Fruit fly (Drosophila melanogaster) whole organism, embryonic: ENCODE data around the gene Prx2.
A peak's percentile ranks its signal among the peaks of the same experiment; 100 is the strongest.

Source experiments
- Asciz ChIP-seq: fragments of 200-800 bp; sonication (Bioruptor generic); optimal IDR thresholded peaks from 2 replicates; lab custom pipeline; 2017; ENCODE audit warnings: missing biosample characterization, mild to moderate bottlenecking, missing genetic modification characterization, missing genetic modification reagents
- Blimp-1 ChIP-seq: fragments of 200-800 bp; sonication (Bioruptor generic); optimal IDR thresholded peaks from 3 replicates; lab custom pipeline; 2018; ENCODE audit warnings: missing biosample characterization, missing genetic modification characterization, mild to moderate bottlenecking, moderate library complexity, missing genetic modification reagents
- CG10366 ChIP-seq: fragments of 200-800 bp; sonication (Bioruptor generic); IDR thresholded peaks from 2 replicates; pipeline ENCODE4 v1.3.6; 2022; ENCODE audit warnings: missing biosample characterization, missing genetic modification characterization
- CG11398 ChIP-seq: fragments of 200-800 bp; sonication (Bioruptor generic); optimal IDR thresholded peaks from 2 replicates; lab custom pipeline; 2016; ENCODE audit warnings: missing biosample characterization, missing genetic modification characterization
- CG11695 ChIP-seq: fragments of 200-800 bp; sonication (Bioruptor generic); IDR thresholded peaks from 3 replicates; pipeline ENCODE4 v1.3.6; 2022; ENCODE audit warnings: missing biosample characterization, missing genetic modification characterization
- CG13894 ChIP-seq: fragments of 200-800 bp; sonication (Bioruptor generic); optimal IDR thresholded peaks from 3 replicates; lab custom pipeline; 2018; ENCODE audit warnings: missing biosample characterization, mild to moderate bottlenecking, missing genetic modification characterization, moderate library complexity
- CG15073 ChIP-seq: fragments of 200-800 bp; sonication (Bioruptor generic); optimal IDR thresholded peaks from 2 replicates; lab custom pipeline; 2016; ENCODE audit warnings: missing biosample characterization, missing genetic modification characterization
- CG16863 ChIP-seq: fragments of 200-800 bp; sonication (Bioruptor generic); optimal IDR thresholded peaks from 3 replicates; lab custom pipeline; 2016; ENCODE audit warnings: missing biosample characterization, missing genetic modification characterization
- CG17328 ChIP-seq: fragments of 200-800 bp; sonication (Bioruptor generic); IDR thresholded peaks from 2 replicates; pipeline ENCODE4 v1.3.6; 2022; ENCODE audit warnings: missing biosample characterization, missing genetic modification characterization
- CG17359 ChIP-seq: fragments of 200-800 bp; sonication (Bioruptor generic); optimal IDR thresholded peaks from 3 replicates; lab custom pipeline; 2018; ENCODE audit warnings: missing biosample characterization, mild to moderate bottlenecking, missing genetic modification characterization, moderate library complexity
- CG18599 ChIP-seq: fragments of 200-800 bp; sonication (Bioruptor generic); optimal IDR thresholded peaks from 3 replicates; lab custom pipeline; 2017; ENCODE audit warnings: missing biosample characterization, missing genetic modification characterization, mild to moderate bottlenecking, moderate library complexity, missing genetic modification reagents
- CG2116 ChIP-seq: fragments of 200-800 bp; sonication (Bioruptor generic); optimal IDR thresholded peaks from 3 replicates; lab custom pipeline; 2018; ENCODE audit warnings: missing biosample characterization, mild to moderate bottlenecking, missing genetic modification characterization
- CG2120 ChIP-seq: fragments of 200-800 bp; sonication (Bioruptor generic); optimal IDR thresholded peaks from 3 replicates; lab custom pipeline; 2016; ENCODE audit warnings: missing biosample characterization, missing genetic modification characterization
- CG2199 ChIP-seq: fragments of 200-800 bp; sonication (Bioruptor generic); IDR thresholded peaks from 3 replicates; pipeline ENCODE4 v1.3.6; 2022; ENCODE audit warnings: missing biosample characterization, missing genetic modification characterization
- CG31388 ChIP-seq: fragments of 200-800 bp; sonication (Bioruptor generic); optimal IDR thresholded peaks from 2 replicates; lab custom pipeline; 2016; ENCODE audit warnings: missing biosample characterization, missing genetic modification characterization
- CG3163 ChIP-seq: fragments of 200-800 bp; sonication (Bioruptor generic); optimal IDR thresholded peaks from 3 replicates; lab custom pipeline; 2016; ENCODE audit warnings: missing biosample characterization, missing genetic modification characterization
- CG4328 ChIP-seq: fragments of 200-800 bp; sonication (Bioruptor generic); optimal IDR thresholded peaks from 3 replicates; lab custom pipeline; 2017; ENCODE audit warnings: missing biosample characterization, missing genetic modification reagents, missing genetic modification characterization
- CG7357 ChIP-seq: fragments of 200-800 bp; sonication (Bioruptor generic); IDR thresholded peaks from 3 replicates; pipeline ENCODE4 v1.3.6; 2022; ENCODE audit warnings: missing biosample characterization, missing genetic modification characterization
- CG7963 ChIP-seq: fragments of 200-800 bp; sonication (Bioruptor generic); IDR thresholded peaks from 3 replicates; pipeline ENCODE4 v1.3.6; 2022; ENCODE audit warnings: missing biosample characterization, missing genetic modification characterization; ENCODE audit not compliant: partially characterized antibody
- CG9215 ChIP-seq: fragments of 200-800 bp; sonication (Bioruptor generic); IDR thresholded peaks from 2 replicates; pipeline ENCODE4 v1.3.6; 2022; ENCODE audit warnings: missing biosample characterization, missing genetic modification characterization
- CG9817 ChIP-seq: fragments of 200-800 bp; sonication (Bioruptor generic); optimal IDR thresholded peaks from 2 replicates; lab custom pipeline; 2018; ENCODE audit warnings: missing biosample characterization, mild to moderate bottlenecking, missing genetic modification characterization, moderate library complexity
- Dek ChIP-seq: fragments of 200-800 bp; sonication (Bioruptor generic); optimal IDR thresholded peaks from 3 replicates; lab custom pipeline; 2019; ENCODE audit warnings: missing biosample characterization, mild to moderate bottlenecking, missing genetic modification characterization, moderate library complexity
- Ets65A ChIP-seq: fragments of 200-800 bp; sonication (Bioruptor generic); peaks from one replicate; lab custom pipeline; 2016; ENCODE audit warnings: missing biosample characterization, missing genetic modification characterization
- Hmr ChIP-seq: fragments of 200-800 bp; sonication (Bioruptor generic); optimal IDR thresholded peaks from 3 replicates; lab custom pipeline; 2017; ENCODE audit warnings: mild to moderate bottlenecking, missing biosample characterization, missing genetic modification reagents, missing genetic modification characterization
- Hr78 ChIP-seq, 2 experiments: fragments of 200-800 bp in 1 of 2; fragments of >200 bp in 1 of 2; sonication (Bioruptor generic) in 1 of 2; optimal IDR thresholded peaks; 2 replicates each; lab custom pipeline; 2017 to 2019; ENCODE audit warnings: missing biosample characterization in 2 of 2, missing genetic modification characterization in 2 of 2, mild to moderate bottlenecking in 1 of 2, moderate library complexity in 1 of 2
- Med ChIP-seq: fragments of 200-800 bp; sonication (Bioruptor generic); peaks from one replicate; lab custom pipeline; 2016; ENCODE audit warnings: missing biosample characterization, missing genetic modification characterization, mild to moderate bottlenecking, inconsistent platforms, moderate library complexity
- Meics ChIP-seq: fragments of 200-800 bp; sonication (Bioruptor generic); optimal IDR thresholded peaks from 2 replicates; lab custom pipeline; 2017; ENCODE audit warnings: missing biosample characterization, mild to moderate bottlenecking, missing genetic modification characterization
- Nf-YC ChIP-seq: fragments of 200-800 bp; optimal IDR thresholded peaks from 3 replicates; lab custom pipeline; 2019; ENCODE audit warnings: missing biosample characterization, mild to moderate bottlenecking, missing genetic modification characterization, moderate library complexity
- Sry-δ ChIP-seq: fragments of 200-800 bp; sonication (Bioruptor generic); optimal IDR thresholded peaks from 2 replicates; lab custom pipeline; 2016; ENCODE audit warnings: missing biosample characterization, missing genetic modification characterization
- abd-A ChIP-seq: fragments of 200-800 bp; sonication (Bioruptor generic); optimal IDR thresholded peaks from 3 replicates; lab custom pipeline; 2019; ENCODE audit warnings: missing biosample characterization, mild to moderate bottlenecking, missing genetic modification characterization, moderate library complexity
- ap ChIP-seq: fragments of 200-800 bp; sonication (Bioruptor generic); IDR thresholded peaks from 2 replicates; pipeline ENCODE4 v1.3.6; 2022; ENCODE audit warnings: missing biosample characterization, missing genetic modification characterization
- bigmax ChIP-seq: fragments of 200-800 bp; sonication (Bioruptor generic); optimal IDR thresholded peaks from 2 replicates; lab custom pipeline; 2018; ENCODE audit warnings: missing biosample characterization, mild to moderate bottlenecking, missing genetic modification characterization
- dmrt11E ChIP-seq: fragments of 200-800 bp; sonication (Bioruptor generic); optimal IDR thresholded peaks from 3 replicates; lab custom pipeline; 2018; ENCODE audit warnings: missing biosample characterization, mild to moderate bottlenecking, missing genetic modification characterization, moderate library complexity
- emc ChIP-seq: fragments of 200-800 bp; sonication (Bioruptor generic); optimal IDR thresholded peaks from 2 replicates; lab custom pipeline; 2016; ENCODE audit warnings: missing biosample characterization, missing genetic modification characterization
- esg ChIP-seq: fragments of 200-800 bp; sonication (Bioruptor generic); conservative IDR thresholded peaks from 2 replicates; pipeline ENCODE4 v1.3.6; 2022; ENCODE audit warnings: missing biosample characterization, missing genetic modification characterization
- exex ChIP-seq: fragments of 200-800 bp; sonication (Bioruptor generic); optimal IDR thresholded peaks from 4 replicates; lab custom pipeline; 2018; ENCODE audit warnings: missing biosample characterization, mild to moderate bottlenecking, missing genetic modification characterization, moderate library complexity
- inv ChIP-seq: fragments of 200-800 bp; sonication (Bioruptor generic); IDR thresholded peaks from 2 replicates; pipeline ENCODE4 v1.3.6; 2022; ENCODE audit warnings: missing biosample characterization, missing genetic modification characterization; ENCODE audit not compliant: partially characterized antibody
- ken ChIP-seq: fragments of 200-800 bp; sonication (Bioruptor generic); IDR thresholded peaks from 3 replicates; pipeline ENCODE4 v1.3.6; 2022; ENCODE audit warnings: missing biosample characterization, missing genetic modification characterization
- lbe ChIP-seq: fragments of 200-800 bp; sonication (Bioruptor generic); optimal IDR thresholded peaks from 2 replicates; lab custom pipeline; 2016; ENCODE audit warnings: missing biosample characterization, mild to moderate bottlenecking, missing genetic modification characterization
- nerfin-2 ChIP-seq: fragments of 200-800 bp; sonication (Bioruptor generic); IDR thresholded peaks from 2 replicates; pipeline ENCODE4 v1.3.6; 2022; ENCODE audit warnings: missing biosample characterization, missing genetic modification characterization; ENCODE audit not compliant: partially characterized antibody
- pan ChIP-seq, 4 experiments: fragments of >200 bp in 3 of 4; fragments of 200-800 bp in 1 of 4; sonication (Bioruptor generic) in 1 of 4; optimal IDR thresholded peaks in 3 of 4; IDR thresholded peaks in 1 of 4; 2 replicates each; pipeline versions ENCODE4 v1.3.6 to Lab custom; 2017 to 2022; ENCODE audit warnings: missing biosample characterization in 2 of 4, missing genetic modification characterization in 2 of 4, mixed read lengths in 1 of 4
- psq ChIP-seq: fragments of 200-800 bp; sonication (Bioruptor generic); optimal IDR thresholded peaks from 2 replicates; lab custom pipeline; 2017; ENCODE audit warnings: missing biosample characterization, missing genetic modification characterization
- pum ChIP-seq: fragments of 200-800 bp; sonication (Bioruptor generic); optimal IDR thresholded peaks from 2 replicates; lab custom pipeline; 2016; ENCODE audit warnings: missing biosample characterization, missing genetic modification characterization
- ro ChIP-seq: fragments of 200-800 bp; sonication (Bioruptor generic); IDR thresholded peaks from 2 replicates; pipeline ENCODE4 v1.3.6; 2022; ENCODE audit warnings: missing biosample characterization, missing genetic modification characterization
- sens ChIP-seq: fragments of 200-800 bp; sonication (Bioruptor generic); peaks from one replicate; lab custom pipeline; 2016; ENCODE audit warnings: missing biosample characterization, missing genetic modification characterization
- tna ChIP-seq: fragments of 200-800 bp; sonication (Bioruptor generic); IDR thresholded peaks from 2 replicates; pipeline ENCODE4 v1.3.6; 2022; ENCODE audit warnings: missing biosample characterization, missing genetic modification characterization; ENCODE audit not compliant: partially characterized antibody
- tx ChIP-seq: fragments of 200-800 bp; sonication (Bioruptor generic); optimal IDR thresholded peaks from 2 replicates; lab custom pipeline; 2016; ENCODE audit warnings: missing biosample characterization, missing genetic modification characterization
- unc-4 ChIP-seq: fragments of 200-800 bp; sonication (Bioruptor generic); IDR thresholded peaks from 2 replicates; pipeline ENCODE4 v1.3.6; 2022; ENCODE audit warnings: missing biosample characterization, missing genetic modification characterization; ENCODE audit not compliant: partially characterized antibody

Prx2 gene

DNA sequence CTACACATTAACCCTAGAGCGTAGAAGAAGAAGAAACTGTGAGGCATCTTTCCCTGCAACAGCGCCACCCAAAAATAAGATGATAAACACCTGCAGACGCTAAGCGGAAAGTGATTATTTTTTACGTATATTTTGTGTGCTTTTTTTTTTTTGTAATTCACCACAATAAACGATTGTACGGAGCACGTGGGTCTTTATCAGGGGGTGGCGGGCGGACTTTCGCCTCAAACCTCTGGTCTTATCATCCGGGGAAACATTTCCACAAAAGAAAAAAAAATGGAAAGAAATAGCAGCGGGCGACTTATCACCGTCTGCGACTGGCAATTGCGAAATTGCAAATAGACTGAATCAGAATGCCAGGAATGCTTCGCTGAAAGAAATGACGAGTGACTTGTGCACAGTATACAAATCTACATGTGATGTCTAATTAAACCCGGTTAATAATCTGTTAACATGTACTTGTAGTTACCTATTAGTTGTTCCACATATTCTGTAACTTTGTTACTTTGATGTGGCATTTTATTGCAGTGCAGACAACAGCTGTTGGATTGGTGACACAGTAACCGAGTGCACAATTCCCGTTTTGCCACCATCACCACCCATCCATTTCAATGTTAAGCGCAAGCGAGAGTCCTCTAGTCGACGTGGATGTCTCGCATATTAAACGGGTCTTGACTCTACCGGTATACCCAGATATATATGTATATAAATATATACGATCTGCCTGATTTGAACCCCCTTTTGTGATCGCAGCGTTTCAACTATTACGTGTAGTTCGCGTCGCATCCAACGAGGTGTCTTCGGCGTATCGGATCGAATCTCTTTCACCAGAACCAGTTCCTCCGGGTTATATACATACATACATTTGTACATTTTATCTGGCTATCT lies 2.4 kb downstream of the Prx2 start (continued):
- TF ChIP-seq CG7963 (GFP tag; lab: Robert Waterston, UW) (no peak), sens (GFP tag; lab: Kevin White, UChicago) (peak; percentile 64), ken (GFP tag; lab: Robert Waterston, UW) (no peak), CG17328 (peak; percentile 19; the same call in 1 of the 2 replicates), exex (peak; percentile 50), inv (GFP tag; lab: Robert Waterston, UW) (no peak), CG9215 (GFP tag; lab: Robert Waterston, UW) (no peak), CG16863 (GFP tag; lab: Kevin White, UChicago) (no peak), Asciz (GFP tag; lab: Kevin White, UChicago) (peak; percentile 47), Sry-δ (GFP tag; lab: Kevin White, UChicago) (no peak), lbe (GFP tag; lab: Kevin White, UChicago) (peak; percentile 61), psq (GFP tag; lab: Kevin White, UChicago) (no peak), tx (GFP tag; lab: Kevin White, UChicago) (no peak), Med (peak; percentile 75), CG13894 (tag; lab: Kevin White, UChicago) (peak; percentile 99), Blimp-1 (peak; percentile 28), esg (no peak), CG31388 (GFP tag; lab: Kevin White, UChicago) (no peak), CG4328 (GFP tag; lab: Kevin White, UChicago) (no peak), Hr78 (GFP tag; optimal IDR thresholded peaks at IDR 0.05; lab: Kevin White, UChicago) (no peak), pan (optimal IDR thresholded peaks at IDR 0.05; lab: Kevin White, UChicago) (no peak), pan (GFP tag; optimal IDR thresholded peaks at IDR 0.05 in 1 of 2, IDR thresholded peaks at IDR 0.05 in 1 of 2) (peak in 1 of 2 experiments; percentile 38), unc-4 (no peak), CG9817 (tag; lab: Kevin White, UChicago) (peak; percentile 2), tna (GFP tag; lab: Robert Waterston, UW) (no peak), CG18599 (GFP tag; lab: Kevin White, UChicago) (peak; percentile 16), CG2120 (GFP tag; lab: Kevin White, UChicago) (peak; percentile 43), CG15073 (GFP tag; lab: Kevin White, UChicago) (no peak), Ets65A (no peak), CG7357 (GFP tag; lab: Robert Waterston, UW) (no peak), Meics (GFP tag; lab: Kevin White, UChicago) (no peak), CG17359 (tag; lab: Kevin White, UChicago) (peak; percentile 60), dmrt11E (tag; lab: Kevin White, UChicago) (no peak), CG10366 (GFP tag; lab: Robert Waterston, UW) (no peak; the same call in 1 of the 2 replicates), abd-A (tag; lab: Kevin White, UChicago) (no peak), CG2116 (GFP tag; lab: Kevin White, UChicago) (no peak), CG11398 (GFP tag; lab: Kevin White, UChicago) (no peak), CG2199 (GFP tag; lab: Robert Waterston, UW) (no peak), nerfin-2 (GFP tag; lab: Robert Waterston, UW) (no peak), bigmax (no peak), Dek (tag; lab: Kevin White, UChicago) (no peak), Hmr (GFP tag; lab: Kevin White, UChicago) (no peak), Nf-YC (tag; lab: Kevin White, UChicago) (no peak), ro (GFP tag; lab: Robert Waterston, UW) (no peak), CG11695 (GFP tag; lab: Robert Waterston, UW) (0 out of 3 replicates have a peak, but pooled peaks have one; percentile 13), ap (GFP tag; lab: Robert Waterston, UW) (0 out of 2 replicates have a peak, but pooled peaks have one; percentile 20), emc (no peak), pum (GFP tag; lab: Kevin White, UChicago) (no peak), CG3163 (GFP tag; lab: Kevin White, UChicago) (no peak)
